Worm (Caenorhabditis elegans): ENCODE measurements around the gene sbt-1.
A peak's percentile ranks its signal among the peaks of the same experiment; 100 is the strongest.

Gene sbt-1

DNA sequence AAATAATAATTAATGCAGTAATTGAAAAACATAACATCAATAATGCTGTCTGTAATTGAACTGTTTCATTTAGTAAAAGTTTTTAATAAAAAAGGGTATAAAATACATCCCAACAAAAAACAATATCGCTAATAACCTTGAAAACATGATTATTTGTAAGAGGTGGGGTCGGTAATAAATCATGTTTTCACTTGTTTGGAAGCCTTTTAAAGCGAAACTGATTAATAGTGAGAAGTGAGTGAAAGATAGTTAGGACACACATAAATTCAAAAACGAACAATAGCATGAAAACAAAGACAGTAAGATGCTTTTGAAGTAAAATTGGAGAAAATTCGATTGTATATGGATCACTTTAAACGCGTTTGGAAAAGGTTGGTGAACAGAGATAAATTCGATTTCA, 32.4 kb upstream of the sbt-1 start, which contains the start of gene try-4:
try-4 (minus strand) TSS at position 74 of the 400 bp plus-strand sequence.
- no peak for TF ChIP-seq fax-1 (tag; optimal IDR thresholded peaks at IDR 0.05)
- TF ChIP-seq C38D4.7 (GFP tag; optimal IDR thresholded peaks at IDR 0.05): no peak
- no peak for TF ChIP-seq ceh-2 (tag; optimal IDR thresholded peaks at IDR 0.05)
- TF ChIP-seq hlh-15 (tag; optimal IDR thresholded peaks at IDR 0.05): no peak
- TF ChIP-seq mec-3 (tag; optimal IDR thresholded peaks at IDR 0.05; ENCODE audit: borderline replicate concordance): no peak
- TF ChIP-seq unc-42 (tag; optimal IDR thresholded peaks at IDR 0.05): no peak

DNA sequence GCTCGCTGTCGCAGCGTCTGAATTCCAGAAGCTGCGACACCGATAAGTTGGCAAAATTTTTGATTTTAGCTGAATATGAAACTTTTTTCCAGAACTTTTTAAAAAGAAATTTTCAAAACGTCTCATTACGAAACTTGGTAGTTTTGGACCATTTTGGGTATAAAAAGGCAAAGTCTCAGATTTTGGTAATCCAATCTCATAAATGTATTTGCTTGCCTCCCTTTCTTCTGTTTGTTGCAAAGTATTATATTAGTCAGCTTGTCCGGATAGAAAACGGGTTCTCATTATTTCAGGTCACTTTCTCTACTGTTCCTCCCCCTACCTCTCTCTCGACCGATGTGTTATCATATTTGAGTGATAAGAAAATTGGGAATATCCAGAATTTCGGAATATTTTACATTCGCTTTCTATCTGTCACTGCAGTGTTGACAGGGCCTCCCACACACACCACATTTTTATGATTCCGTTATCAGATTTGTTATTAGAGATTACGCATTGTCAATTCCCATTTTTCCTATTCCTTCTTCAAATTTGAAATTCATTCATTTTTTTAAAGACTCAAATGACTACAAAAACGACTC, 25.0 kb upstream of the sbt-1 start, which contains the start of gene F31D4.5:
F31D4.5 (plus strand) TSS at position 491 of the 581 bp plus-strand sequence.
- TF ChIP-seq hlh-30 (tag; optimal IDR thresholded peaks at IDR 0.05; ENCODE audit: insufficient read depth) (no peak), sdc-2 (tag; optimal IDR thresholded peaks at IDR 0.05) (no peak), unc-42 (tag; optimal IDR thresholded peaks at IDR 0.05) (peak; percentile 39), ceh-45 (GFP tag; IDR thresholded peaks at IDR 0.05) (no peak), pqm-1 (tag; optimal IDR thresholded peaks at IDR 0.05) (no peak), sox-4 (tag; optimal IDR thresholded peaks at IDR 0.05) (no peak), ceh-24 (tag; optimal IDR thresholded peaks at IDR 0.05) (no peak), hlh-8 (tag; optimal IDR thresholded peaks at IDR 0.05) (no peak), elt-2 (tag; optimal IDR thresholded peaks at IDR 0.05) (peak; percentile 31)

DNA sequence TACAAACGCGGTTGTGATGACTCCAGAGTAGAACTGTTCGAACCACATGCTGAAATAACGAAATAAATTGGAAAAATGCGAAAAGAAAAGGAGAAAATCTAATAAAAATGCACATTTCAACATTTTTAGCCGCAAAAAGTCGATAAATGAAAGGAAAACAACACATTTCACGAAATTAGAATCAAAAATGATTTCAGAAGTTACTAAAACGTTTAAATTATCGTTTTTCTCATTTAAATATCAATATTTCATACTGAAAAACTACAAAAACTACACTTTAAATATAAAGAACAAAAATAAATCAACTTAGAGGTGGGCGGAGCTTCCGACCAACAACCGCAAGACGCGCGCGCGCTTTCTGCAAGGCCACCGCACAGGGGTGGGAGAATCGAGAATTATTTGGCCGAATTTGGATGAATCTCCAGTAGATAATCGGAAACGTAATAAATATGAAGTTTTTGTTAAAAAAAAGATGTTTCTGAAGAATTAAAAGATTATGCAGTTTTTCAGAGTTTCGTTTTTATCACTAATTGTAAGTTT, 23.2 kb upstream of the sbt-1 start, which contains the start of gene ndua-1:
ndua-1 (minus strand) TSS at position 51 of the 540 bp plus-strand sequence.
- TF ChIP-seq fkh-6 (tag; optimal IDR thresholded peaks at IDR 0.05): no peak
- TF ChIP-seq sox-4 (tag; optimal IDR thresholded peaks at IDR 0.05): no peak
- no peak for TF ChIP-seq ceh-45 (GFP tag; IDR thresholded peaks at IDR 0.05)
- no peak for TF ChIP-seq pat-9 (tag; optimal IDR thresholded peaks at IDR 0.05)
- no peak for TF ChIP-seq pha-4 (tag; optimal IDR thresholded peaks at IDR 0.05)
- TF ChIP-seq ttx-3 (tag; optimal IDR thresholded peaks at IDR 0.05): no peak
- TF ChIP-seq fkh-10 (GFP tag; optimal IDR thresholded peaks at IDR 0.05): no peak
- TF ChIP-seq pha-2 (tag; optimal IDR thresholded peaks at IDR 0.05): peak; percentile 74
- TF ChIP-seq hlh-6 (tag; optimal IDR thresholded peaks at IDR 0.05): no peak
- TF ChIP-seq npax-4 (tag; optimal IDR thresholded peaks at IDR 0.05): no peak
- no peak for TF ChIP-seq ceh-34 (tag; optimal IDR thresholded peaks at IDR 0.05)
- no peak for TF ChIP-seq ceh-2 (tag; optimal IDR thresholded peaks at IDR 0.05)
- TF ChIP-seq ceh-6 (GFP tag; optimal IDR thresholded peaks at IDR 0.05): no peak
- no peak for TF ChIP-seq hlh-8 (tag; optimal IDR thresholded peaks at IDR 0.05)
- TF ChIP-seq ama-1 (optimal IDR thresholded peaks at IDR 0.05): no peak
- TF ChIP-seq ceh-19 (GFP tag; optimal IDR thresholded peaks at IDR 0.05): no peak
- no peak for TF ChIP-seq tbx-7 (tag; optimal IDR thresholded peaks at IDR 0.05)
- no peak for TF ChIP-seq sdc-2 (tag; optimal IDR thresholded peaks at IDR 0.05)
- peak; percentile 73 for TF ChIP-seq unc-42 (tag; optimal IDR thresholded peaks at IDR 0.05)
- TF ChIP-seq pros-1 (tag; optimal IDR thresholded peaks at IDR 0.05): no peak
- TF ChIP-seq ref-2 (tag; optimal IDR thresholded peaks at IDR 0.05): peak; percentile 13
- TF ChIP-seq nhr-232 (tag; optimal IDR thresholded peaks at IDR 0.05): no peak
- TF ChIP-seq hlh-15 (tag; optimal IDR thresholded peaks at IDR 0.05): no peak
- no peak for TF ChIP-seq ets-4 (tag; optimal IDR thresholded peaks at IDR 0.05)
- no peak for TF ChIP-seq K09A11.1 (tag; optimal IDR thresholded peaks at IDR 0.05; ENCODE audit: insufficient read depth)
- no peak for TF ChIP-seq eyg-1 (tag; optimal IDR thresholded peaks at IDR 0.05)
- no peak for TF ChIP-seq lim-6 (tag; optimal IDR thresholded peaks at IDR 0.05)
- no peak for TF ChIP-seq pqm-1 (tag; optimal IDR thresholded peaks at IDR 0.05)
- no peak for TF ChIP-seq madf-2 (tag; optimal IDR thresholded peaks at IDR 0.05)
- no peak for TF ChIP-seq mec-3 (tag; optimal IDR thresholded peaks at IDR 0.05; ENCODE audit: borderline replicate concordance)
- peak; percentile 50 for TF ChIP-seq C08G9.2 (tag; optimal IDR thresholded peaks at IDR 0.05)
- no peak for TF ChIP-seq F13H6.1 (tag; optimal IDR thresholded peaks at IDR 0.05)
- no peak for TF ChIP-seq ceh-14 (tag; optimal IDR thresholded peaks at IDR 0.05)
- no peak for TF ChIP-seq hlh-13 (GFP tag; optimal IDR thresholded peaks at IDR 0.05)
- peak; percentile 33 for TF ChIP-seq tbx-2 (tag; optimal IDR thresholded peaks at IDR 0.05)
- TF ChIP-seq che-1 (tag; optimal IDR thresholded peaks at IDR 0.05): no peak
- no peak for TF ChIP-seq ceh-48 (tag; optimal IDR thresholded peaks at IDR 0.05)
- no peak for TF ChIP-seq pax-1 (tag; optimal IDR thresholded peaks at IDR 0.05)
- no peak for TF ChIP-seq zip-5 (tag; optimal IDR thresholded peaks at IDR 0.05)
- no peak for TF ChIP-seq K02D7.2 (tag; optimal IDR thresholded peaks at IDR 0.05)
- no peak for TF ChIP-seq ceh-18 (tag; optimal IDR thresholded peaks at IDR 0.05)
- TF ChIP-seq syd-9 (tag; optimal IDR thresholded peaks at IDR 0.05): no peak

All from whole organism, late embryonic.